Fruit fly (Drosophila melanogaster) whole organism, embryonic: Measurements from ENCODE around the gene CG7366.

Experiments used
- Atf6 ChIP-seq: fragments of 200-800 bp; sonication (Bioruptor generic); IDR thresholded peaks from 2 replicates; pipeline ENCODE4 v1.3.6; 2022; ENCODE audit warnings: missing biosample characterization, missing genetic modification characterization
- BtbVII ChIP-seq: fragments of 200-800 bp; sonication (Bioruptor generic); optimal IDR thresholded peaks from 3 replicates; lab custom pipeline; 2017; ENCODE audit warnings: missing biosample characterization, mild to moderate bottlenecking, missing genetic modification characterization
- Bteb2 ChIP-seq: fragments of 200-800 bp; sonication (Bioruptor generic); optimal IDR thresholded peaks from 2 replicates; lab custom pipeline; 2016; ENCODE audit warnings: missing biosample characterization, missing genetic modification characterization
- CG10321 ChIP-seq: fragments of 200-800 bp; sonication (Bioruptor generic); IDR thresholded peaks from 2 replicates; pipeline ENCODE4 v1.3.6; 2022; ENCODE audit warnings: missing biosample characterization, missing genetic modification characterization
- CG13775 ChIP-seq: fragments of 200-800 bp; sonication (Bioruptor generic); optimal IDR thresholded peaks from 3 replicates; lab custom pipeline; 2017; ENCODE audit warnings: missing biosample characterization, mild to moderate bottlenecking, missing genetic modification characterization
- CG13894 ChIP-seq: fragments of 200-800 bp; sonication (Bioruptor generic); optimal IDR thresholded peaks from 3 replicates; lab custom pipeline; 2018; ENCODE audit warnings: missing biosample characterization, mild to moderate bottlenecking, missing genetic modification characterization, moderate library complexity
- CG14014 ChIP-seq: fragments of 200-800 bp; sonication (Bioruptor generic); IDR thresholded peaks from 2 replicates; pipeline ENCODE4 v1.3.6; 2022; ENCODE audit warnings: missing biosample characterization, missing genetic modification characterization
- CG15011 ChIP-seq: fragments of 200-800 bp; sonication (Bioruptor generic); optimal IDR thresholded peaks from 3 replicates; lab custom pipeline; 2018; ENCODE audit warnings: missing biosample characterization, mild to moderate bottlenecking, missing genetic modification characterization
- CG2712 ChIP-seq: fragments of 200-800 bp; optimal IDR thresholded peaks from 3 replicates; lab custom pipeline; 2019; ENCODE audit warnings: missing biosample characterization, mild to moderate bottlenecking, missing genetic modification characterization, moderate library complexity
- CG30020 ChIP-seq: fragments of 200-800 bp; optimal IDR thresholded peaks from 2 replicates; lab custom pipeline; 2019; ENCODE audit warnings: missing biosample characterization, mild to moderate bottlenecking, missing genetic modification characterization, moderate library complexity
- CG3065 ChIP-seq: fragments of 200-800 bp; sonication (Bioruptor generic); optimal IDR thresholded peaks from 2 replicates; lab custom pipeline; 2016; ENCODE audit warnings: missing biosample characterization, missing genetic modification characterization
- CG3163 ChIP-seq: fragments of 200-800 bp; sonication (Bioruptor generic); optimal IDR thresholded peaks from 3 replicates; lab custom pipeline; 2016; ENCODE audit warnings: missing biosample characterization, missing genetic modification characterization
- CG3995 ChIP-seq: fragments of 200-800 bp; sonication (Bioruptor generic); optimal IDR thresholded peaks from 3 replicates; lab custom pipeline; 2016; ENCODE audit warnings: missing biosample characterization, missing genetic modification characterization
- CG4282 ChIP-seq: fragments of 200-800 bp; sonication (Bioruptor generic); optimal IDR thresholded peaks from 2 replicates; lab custom pipeline; 2016; ENCODE audit warnings: missing biosample characterization, missing genetic modification characterization
- CG4360 ChIP-seq: fragments of 200-800 bp; sonication (Bioruptor generic); IDR thresholded peaks from 2 replicates; pipeline ENCODE4 v1.3.6; 2022; ENCODE audit warnings: missing biosample characterization, missing genetic modification characterization
- CG4854 ChIP-seq: fragments of 200-800 bp; sonication (Bioruptor generic); optimal IDR thresholded peaks from 2 replicates; lab custom pipeline; 2016; ENCODE audit warnings: missing biosample characterization, missing genetic modification characterization, inconsistent platforms
- CG7928 ChIP-seq: fragments of 200-800 bp; sonication (Bioruptor generic); optimal IDR thresholded peaks from 2 replicates; lab custom pipeline; 2017; ENCODE audit warnings: missing biosample characterization, mild to moderate bottlenecking, missing genetic modification characterization
- CG7987 ChIP-seq: fragments of 200-800 bp; sonication (Bioruptor generic); optimal IDR thresholded peaks from 2 replicates; lab custom pipeline; 2018; ENCODE audit warnings: missing biosample characterization, mild to moderate bottlenecking, missing genetic modification characterization, moderate library complexity
- Chrac-16 ChIP-seq: fragments of 200-800 bp; sonication (Bioruptor generic); optimal IDR thresholded peaks from 3 replicates; lab custom pipeline; 2016; ENCODE audit warnings: missing biosample characterization, missing genetic modification characterization
- D ChIP-seq, 2 experiments: fragments of 200-800 bp in 1 of 2; fragments of >200 bp in 1 of 2; sonication (Bioruptor generic) in 1 of 2; optimal IDR thresholded peaks; 2 replicates in 1 of 2; 3 replicates in 1 of 2; lab custom pipeline; 2017; ENCODE audit warnings: mild to moderate bottlenecking in 1 of 2, missing biosample characterization in 1 of 2, missing genetic modification characterization in 1 of 2, missing genetic modification reagents in 1 of 2
- Dll ChIP-seq: fragments of 200-800 bp; sonication (Bioruptor generic); IDR thresholded peaks from 4 replicates; pipeline ENCODE4 v1.3.6; 2022; ENCODE audit warnings: missing biosample characterization, missing genetic modification characterization; ENCODE audit not compliant: partially characterized antibody
- Doc2 ChIP-seq: fragments of 200-800 bp; sonication (Bioruptor generic); IDR thresholded peaks from 2 replicates; pipeline ENCODE4 v1.3.6; 2022; ENCODE audit warnings: missing biosample characterization, missing genetic modification characterization
- Fer3 ChIP-seq: fragments of 200-800 bp; sonication (Bioruptor generic); optimal IDR thresholded peaks from 2 replicates; lab custom pipeline; 2018; ENCODE audit warnings: missing biosample characterization, mild to moderate bottlenecking, missing genetic modification characterization, moderate library complexity
- MTF-1 ChIP-seq: fragments of 200-800 bp; sonication (Bioruptor generic); optimal IDR thresholded peaks from 2 replicates; lab custom pipeline; 2018; ENCODE audit warnings: missing biosample characterization, mild to moderate bottlenecking, missing genetic modification characterization, borderline replicate concordance
- Mes4 ChIP-seq: fragments of 200-800 bp; sonication (Bioruptor generic); optimal IDR thresholded peaks from 2 replicates; lab custom pipeline; 2016; ENCODE audit warnings: missing biosample characterization, missing genetic modification characterization
- Myb ChIP-seq: fragments of 200-800 bp; sonication (Bioruptor generic); optimal IDR thresholded peaks from 2 replicates; lab custom pipeline; 2016; ENCODE audit warnings: missing biosample characterization, missing genetic modification characterization
- Nf-YB ChIP-seq: fragments of 200-800 bp; sonication (Bioruptor generic); optimal IDR thresholded peaks from 3 replicates; lab custom pipeline; 2019; ENCODE audit warnings: missing biosample characterization, mild to moderate bottlenecking, missing genetic modification characterization, moderate library complexity
- Pdp1 ChIP-seq, 2 experiments: fragments of 200-800 bp; sonication (Bioruptor generic); optimal IDR thresholded peaks; 3 replicates each; lab custom pipeline; 2016; ENCODE audit warnings: missing biosample characterization in 2 of 2, missing genetic modification characterization in 2 of 2, mild to moderate bottlenecking in 1 of 2, moderate library complexity in 1 of 2
- Scr ChIP-seq: fragments of 200-800 bp; sonication (Bioruptor generic); IDR thresholded peaks from 2 replicates; pipeline ENCODE4 v1.3.6; 2022; ENCODE audit warnings: missing biosample characterization, missing genetic modification characterization; ENCODE audit not compliant: partially characterized antibody
- Sin3A ChIP-seq: fragments of >200 bp; optimal IDR thresholded peaks from 2 replicates; lab custom pipeline; 2018
- Sox102F ChIP-seq: fragments of 200-800 bp; sonication (Bioruptor generic); optimal IDR thresholded peaks from 2 replicates; lab custom pipeline; 2018; ENCODE audit warnings: missing biosample characterization, mild to moderate bottlenecking, missing genetic modification characterization, moderate library complexity
- abd-A ChIP-seq: fragments of 200-800 bp; sonication (Bioruptor generic); optimal IDR thresholded peaks from 3 replicates; lab custom pipeline; 2019; ENCODE audit warnings: missing biosample characterization, mild to moderate bottlenecking, missing genetic modification characterization, moderate library complexity
- ash1 ChIP-seq: fragments of 200-800 bp; sonication (Bioruptor generic); optimal IDR thresholded peaks from 2 replicates; lab custom pipeline; 2018; ENCODE audit warnings: missing biosample characterization, mild to moderate bottlenecking, missing genetic modification characterization
- bab2 ChIP-seq: fragments of 200-800 bp; sonication (Bioruptor generic); optimal IDR thresholded peaks from 2 replicates; lab custom pipeline; 2016; ENCODE audit warnings: missing biosample characterization, missing genetic modification characterization
- br ChIP-seq: fragments of >200 bp; optimal IDR thresholded peaks from 2 replicates; lab custom pipeline; 2017
- fd64A ChIP-seq: fragments of 200-800 bp; sonication (Bioruptor generic); optimal IDR thresholded peaks from 3 replicates; lab custom pipeline; 2018; ENCODE audit warnings: missing biosample characterization, mild to moderate bottlenecking, missing genetic modification characterization
- fu2 ChIP-seq: fragments of 200-800 bp; sonication (Bioruptor generic); optimal IDR thresholded peaks from 2 replicates; lab custom pipeline; 2016; ENCODE audit warnings: missing biosample characterization, missing genetic modification characterization
- gfzf ChIP-seq: fragments of 200-800 bp; sonication (Bioruptor generic); optimal IDR thresholded peaks from 2 replicates; lab custom pipeline; 2016; ENCODE audit warnings: missing biosample characterization, mild to moderate bottlenecking, missing genetic modification characterization, moderate library complexity
- her ChIP-seq: fragments of 200-800 bp; sonication (Bioruptor generic); optimal IDR thresholded peaks from 2 replicates; lab custom pipeline; 2016; ENCODE audit warnings: missing biosample characterization, missing genetic modification characterization
- lola ChIP-seq, 3 experiments: fragments of >200 bp in 2 of 3; fragments of 200-800 bp in 1 of 3; sonication (Bioruptor generic) in 1 of 3; optimal IDR thresholded peaks; 2 replicates each; lab custom pipeline; 2017 to 2019; ENCODE audit warnings: missing biosample characterization in 3 of 3, missing genetic modification characterization in 3 of 3, mild to moderate bottlenecking in 1 of 3, moderate library complexity in 1 of 3
- lov ChIP-seq, 2 experiments: fragments of 200-800 bp in 1 of 2; fragments of >200 bp in 1 of 2; sonication (Bioruptor generic) in 1 of 2; IDR thresholded peaks in 1 of 2; optimal IDR thresholded peaks in 1 of 2; 2 replicates in 1 of 2; 3 replicates in 1 of 2; pipeline versions ENCODE4 v1.3.6 to Lab custom; 2017 to 2022; ENCODE audit warnings: missing biosample characterization in 1 of 2, missing genetic modification characterization in 1 of 2
- luna ChIP-seq: fragments of 200-800 bp; sonication (Bioruptor generic); optimal IDR thresholded peaks from 2 replicates; lab custom pipeline; 2016; ENCODE audit warnings: missing biosample characterization, missing genetic modification characterization
- mirr ChIP-seq: fragments of 200-800 bp; sonication (Bioruptor generic); optimal IDR thresholded peaks from 3 replicates; lab custom pipeline; 2018; ENCODE audit warnings: missing biosample characterization, mild to moderate bottlenecking, missing genetic modification characterization
- nau ChIP-seq: fragments of 200-800 bp; sonication (Bioruptor generic); optimal IDR thresholded peaks from 3 replicates; lab custom pipeline; 2017; ENCODE audit warnings: missing biosample characterization, mild to moderate bottlenecking, missing genetic modification characterization, missing genetic modification reagents
- sim ChIP-seq: fragments of 200-800 bp; sonication (Bioruptor generic); IDR thresholded peaks from 2 replicates; pipeline ENCODE4 v1.3.6; 2022; ENCODE audit warnings: missing biosample characterization, missing genetic modification characterization
- so ChIP-seq: fragments of 200-800 bp; sonication (Bioruptor generic); IDR thresholded peaks from 3 replicates; pipeline ENCODE4 v1.3.6; 2022; ENCODE audit warnings: missing biosample characterization, missing genetic modification characterization
- tap ChIP-seq: fragments of 200-800 bp; optimal IDR thresholded peaks from 3 replicates; lab custom pipeline; 2019; ENCODE audit warnings: missing biosample characterization, mild to moderate bottlenecking, missing genetic modification characterization, moderate library complexity
- wdn ChIP-seq: fragments of 200-800 bp; sonication (Bioruptor generic); IDR thresholded peaks from 2 replicates; pipeline ENCODE4 v1.3.6; 2022; ENCODE audit warnings: missing biosample characterization, missing genetic modification characterization

The CG7366 gene

DNA sequence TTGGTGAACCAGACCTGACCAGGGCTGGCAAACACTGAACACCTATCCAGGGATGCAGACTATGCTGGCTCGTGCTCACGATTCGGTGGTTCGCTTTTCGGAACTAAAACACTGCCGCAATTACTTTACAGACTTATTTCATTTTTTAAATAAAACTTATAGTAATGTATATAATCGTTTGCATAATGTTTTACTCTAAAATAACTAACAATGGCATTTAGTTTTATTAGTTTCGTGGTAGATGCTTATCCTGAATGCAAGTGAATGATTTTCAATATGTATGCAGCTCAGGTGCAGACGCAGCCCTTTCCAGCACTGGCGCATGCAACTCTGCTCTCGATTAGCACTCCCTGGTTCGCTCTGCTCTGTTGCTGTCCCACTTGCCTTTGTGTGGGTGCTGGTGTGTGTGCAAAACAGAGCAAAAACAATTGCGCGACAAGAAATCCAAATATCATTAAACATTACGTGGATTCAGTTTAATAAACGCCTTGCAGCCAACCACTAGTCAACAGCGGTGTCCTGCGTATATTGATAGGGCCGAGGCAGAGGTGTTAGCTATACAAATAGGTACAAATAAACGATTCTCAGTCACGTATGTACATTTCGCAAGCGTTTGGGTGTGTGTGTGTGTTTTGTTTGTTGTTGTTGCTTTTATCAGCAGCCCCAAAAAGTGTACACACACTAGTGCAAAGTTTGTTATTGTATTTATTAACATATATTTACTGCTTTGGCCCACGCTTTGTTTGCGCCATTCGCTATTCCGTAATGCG lies 15.4 kb downstream of the CG7366 start, which contains the start of the genes ERR and Atg18a (continued):
- peak; percentile 75 for TF ChIP-seq Bteb2
- TF ChIP-seq Pdp1 (GFP tag; optimal IDR thresholded peaks at IDR 0.05; lab: Kevin White, UChicago) = peak; percentile 61 to 89
- TF ChIP-seq CG30020 (tag; lab: Kevin White, UChicago) = peak; percentile 83
- TF ChIP-seq fd64A (GFP tag; lab: Kevin White, UChicago) = no peak
- no peak for TF ChIP-seq br
- TF ChIP-seq CG4282 (GFP tag; lab: Kevin White, UChicago) = peak; percentile 4
- TF ChIP-seq CG3065 = peak; percentile 13
- peak; percentile 67 for TF ChIP-seq Dll (GFP tag; lab: Robert Waterston, UW)
- TF ChIP-seq CG7987 (GFP tag; lab: Kevin White, UChicago) = no peak
- no peak for TF ChIP-seq abd-A
- TF ChIP-seq sim (GFP tag; lab: Robert Waterston, UW) = no peak
- TF ChIP-seq Nf-YB (GFP tag; lab: Kevin White, UChicago) = peak; percentile 33
- TF ChIP-seq ash1 (GFP tag; lab: Kevin White, UChicago) = no peak
- no peak for TF ChIP-seq MTF-1 (GFP tag; lab: Kevin White, UChicago)
- peak; percentile 82 for TF ChIP-seq Fer3 (tag; lab: Kevin White, UChicago)
- TF ChIP-seq lola (GFP tag; optimal IDR thresholded peaks at IDR 0.05; lab: Kevin White, UChicago) = peak in 1 of 3 experiments; percentile 79
- TF ChIP-seq gfzf = peak; percentile 11
- peak; percentile 82 for TF ChIP-seq Chrac-16
- TF ChIP-seq Myb = peak; percentile 51
- peak; percentile 86 for TF ChIP-seq Atf6 (GFP tag; lab: Robert Waterston, UW)
- no peak for TF ChIP-seq tap
- TF ChIP-seq CG3995 (GFP tag; lab: Kevin White, UChicago) = peak; percentile 51
- peak; percentile 100 for TF ChIP-seq CG7928 (GFP tag; lab: Kevin White, UChicago)
- no peak for TF ChIP-seq nau (GFP tag; lab: Kevin White, UChicago)
- peak; percentile 56 for TF ChIP-seq CG15011 (GFP tag; lab: Kevin White, UChicago)
- TF ChIP-seq CG3163 (GFP tag; lab: Kevin White, UChicago) = peak; percentile 54
- peak; percentile 84 for TF ChIP-seq fu2 (GFP tag; lab: Kevin White, UChicago)
- peak; percentile 98 for TF ChIP-seq Sin3A (lab: Kevin White, UChicago)
- peak; percentile 52 for TF ChIP-seq CG13894 (tag; lab: Kevin White, UChicago)
- peak; percentile 85 for TF ChIP-seq CG14014
- peak; percentile 39 for TF ChIP-seq D (optimal IDR thresholded peaks at IDR 0.05; lab: Kevin White, UChicago)
- TF ChIP-seq D (GFP tag; optimal IDR thresholded peaks at IDR 0.05; lab: Kevin White, UChicago) = peak; percentile 79
- peak; percentile 57 for TF ChIP-seq her
- peak; percentile 79; the same call in 1 of the 2 replicates for TF ChIP-seq wdn (GFP tag; lab: Robert Waterston, UW)
- TF ChIP-seq CG2712 (tag; lab: Kevin White, UChicago) = peak; percentile 89
- TF ChIP-seq Doc2 (GFP tag; lab: Robert Waterston, UW) = peak; percentile 77; the same call in 1 of the 2 replicates
- 0 out of 3 replicates have a peak, but pooled peaks have one; percentile 66 for TF ChIP-seq so (GFP tag; lab: Robert Waterston, UW)
- peak; percentile 79 for TF ChIP-seq bab2 (GFP tag; lab: Kevin White, UChicago)
- TF ChIP-seq mirr (GFP tag; lab: Kevin White, UChicago) = no peak
- TF ChIP-seq CG4854 = peak; percentile 61
- TF ChIP-seq lov (optimal IDR thresholded peaks at IDR 0.05; lab: Kevin White, UChicago) = no peak
- no peak for TF ChIP-seq lov (GFP tag; IDR thresholded peaks at IDR 0.05; lab: Robert Waterston, UW)
- TF ChIP-seq CG4360 (GFP tag; lab: Robert Waterston, UW) = peak; percentile 85
- peak; percentile 90 for TF ChIP-seq CG13775 (GFP tag; lab: Kevin White, UChicago)
- no peak for TF ChIP-seq BtbVII (GFP tag; lab: Kevin White, UChicago)
- no peak for TF ChIP-seq Sox102F (GFP tag; lab: Kevin White, UChicago)
- TF ChIP-seq CG10321 (GFP tag; lab: Robert Waterston, UW) = peak; percentile 69
- peak; percentile 73 for TF ChIP-seq Scr
- peak; percentile 23 for TF ChIP-seq luna (GFP tag; lab: Kevin White, UChicago)
- TF ChIP-seq Mes4 (GFP tag; lab: Kevin White, UChicago) = no peak
